Worm (Caenorhabditis elegans) whole organism, L1 larva: ENCODE data around the gene thn-5.

Source experiments
- C16A3.4 ChIP-seq: fragments of 150-350 bp; optimal IDR thresholded peaks from 2 replicates; lab custom pipeline; 2014; ENCODE audit warnings: missing biosample characterization, missing genetic modification characterization
- F16B12.6 ChIP-seq: fragments of 150-350 bp; optimal IDR thresholded peaks from 2 replicates; lab custom pipeline; 2014; ENCODE audit warnings: missing biosample characterization, missing genetic modification characterization
- Y116A8C.19 ChIP-seq: sonication (generic microtip); optimal IDR thresholded peaks from 2 replicates; lab custom pipeline; 2016; ENCODE audit warnings: missing compliant biosample characterization, missing genetic modification characterization, borderline replicate concordance
- aha-1 ChIP-seq: fragments of 150-350 bp; optimal IDR thresholded peaks from 2 replicates; lab custom pipeline; 2014; ENCODE audit warnings: missing biosample characterization, missing genetic modification characterization
- aly-2 ChIP-seq: fragments of 150-350 bp; optimal IDR thresholded peaks from 2 replicates; lab custom pipeline; 2014; ENCODE audit warnings: missing biosample characterization, missing genetic modification characterization
- ama-1 ChIP-seq: fragments of 150-350 bp; optimal IDR thresholded peaks from 2 replicates; lab custom pipeline; 2014
- ceh-63 ChIP-seq: fragments of 200-800 bp; sonication (Bioruptor generic); optimal IDR thresholded peaks from 2 replicates; lab custom pipeline; 2018; ENCODE audit warnings: mild to moderate bottlenecking, missing genetic modification characterization, missing compliant biosample characterization
- ceh-8 ChIP-seq: fragments of 200-800 bp; sonication (Bioruptor generic); optimal IDR thresholded peaks from 2 replicates; lab custom pipeline; 2018; ENCODE audit warnings: mild to moderate bottlenecking, missing genetic modification characterization, moderate library complexity, missing compliant biosample characterization
- ceh-88 ChIP-seq: fragments of 200-800 bp; sonication (Bioruptor generic); IDR thresholded peaks from 2 replicates; pipeline ENCODE4 v1.3.6; 2022; ENCODE audit warnings: missing genetic modification characterization, missing compliant biosample characterization
- ceh-90 ChIP-seq: sonication (generic microtip); optimal IDR thresholded peaks from 2 replicates; lab custom pipeline; 2016; ENCODE audit warnings: missing genetic modification characterization, missing compliant biosample characterization
- dpl-1 ChIP-seq, 3 experiments: fragments of 150-350 bp in 2 of 3; sonication (generic microtip) in 1 of 3; optimal IDR thresholded peaks; 2 replicates each; lab custom pipeline; 2014 to 2017; ENCODE audit warnings: missing biosample characterization in 3 of 3, missing genetic modification characterization in 3 of 3, missing genetic modification reagents in 3 of 3
- dsc-1 ChIP-seq: sonication (generic microtip); optimal IDR thresholded peaks from 2 replicates; lab custom pipeline; 2016; ENCODE audit warnings: mild to moderate bottlenecking, missing genetic modification characterization, missing compliant biosample characterization
- efl-1 ChIP-seq, 4 experiments: fragments of 150-350 bp; optimal IDR thresholded peaks in 3 of 4; peaks in 1 of 4; 1 replicate in 1 of 4; 2 replicates in 3 of 4; lab custom pipeline; 2014; ENCODE audit warnings: missing biosample characterization in 2 of 4, missing genetic modification characterization in 2 of 4, missing genetic modification reagents in 2 of 4
- efl-3 ChIP-seq: fragments of 200-800 bp; sonication (Bioruptor generic); optimal IDR thresholded peaks from 2 replicates; lab custom pipeline; 2018; ENCODE audit warnings: mild to moderate bottlenecking, missing genetic modification characterization, missing compliant biosample characterization
- egl-13 ChIP-seq: sonication (generic microtip); optimal IDR thresholded peaks from 2 replicates; lab custom pipeline; 2016; ENCODE audit warnings: missing genotype, missing genetic modification reagents, missing genetic modification characterization, missing compliant biosample characterization
- egl-27 ChIP-seq, 2 experiments: fragments of 150-350 bp in 1 of 2; sonication (generic microtip); optimal IDR thresholded peaks; 3 replicates each; lab custom pipeline; 2017 to 2018; ENCODE audit warnings: missing biosample characterization in 2 of 2, missing genetic modification characterization in 2 of 2, missing genetic modification reagents in 2 of 2
- fos-1 ChIP-seq: fragments of 150-350 bp; optimal IDR thresholded peaks from 2 replicates; lab custom pipeline; 2014; ENCODE audit warnings: missing biosample characterization, missing genetic modification characterization
- hlh-17 ChIP-seq: fragments of 200-800 bp; sonication (Bioruptor generic); optimal IDR thresholded peaks from 2 replicates; lab custom pipeline; 2018; ENCODE audit warnings: missing genetic modification characterization, mild to moderate bottlenecking, missing compliant biosample characterization, moderate library complexity, borderline replicate concordance
- hlh-4 ChIP-seq: sonication (generic microtip); optimal IDR thresholded peaks from 2 replicates; lab custom pipeline; 2016; ENCODE audit warnings: mild to moderate bottlenecking, missing genetic modification characterization, missing compliant biosample characterization
- hpl-2 ChIP-seq: fragments of 150-350 bp; optimal IDR thresholded peaks from 2 replicates; lab custom pipeline; 2014; ENCODE audit warnings: missing biosample characterization, missing genetic modification reagents, missing genetic modification characterization
- irx-1 ChIP-seq: sonication (generic microtip); optimal IDR thresholded peaks from 2 replicates; lab custom pipeline; 2016; ENCODE audit warnings: missing genetic modification characterization, missing compliant biosample characterization
- jun-1 ChIP-seq: fragments of 150-350 bp; optimal IDR thresholded peaks from 2 replicates; lab custom pipeline; 2014; ENCODE audit warnings: missing biosample characterization, missing genetic modification reagents, missing genetic modification characterization
- lin-15B ChIP-seq: fragments of 150-350 bp; sonication (generic microtip); optimal IDR thresholded peaks from 3 replicates; lab custom pipeline; 2014; ENCODE audit warnings: missing biosample characterization, missing genetic modification characterization
- lin-39 ChIP-seq: fragments of 150-350 bp; optimal IDR thresholded peaks from 2 replicates; lab custom pipeline; 2014; ENCODE audit warnings: missing biosample characterization, missing genetic modification reagents, missing genetic modification characterization
- lir-3 ChIP-seq: sonication (generic microtip); optimal IDR thresholded peaks from 2 replicates; lab custom pipeline; 2016; ENCODE audit warnings: mild to moderate bottlenecking, missing genetic modification characterization, moderate library complexity, missing compliant biosample characterization; ENCODE audit not compliant: poor library complexity
- lsy-2 ChIP-seq, 2 experiments: fragments of 150-350 bp; optimal IDR thresholded peaks; 2 replicates each; lab custom pipeline; 2014; ENCODE audit warnings: missing biosample characterization in 2 of 2, missing genetic modification characterization in 2 of 2
- mab-9 ChIP-seq: fragments of 200-800 bp; sonication (Bioruptor generic); IDR thresholded peaks from 2 replicates; pipeline ENCODE4 v1.3.6; 2022; ENCODE audit warnings: missing genetic modification reagents, missing genetic modification characterization, missing compliant biosample characterization
- nhr-11 ChIP-seq: fragments of 150-350 bp; optimal IDR thresholded peaks from 2 replicates; lab custom pipeline; 2014; ENCODE audit warnings: missing biosample characterization, missing genetic modification characterization
- nhr-12 ChIP-seq: sonication (generic microtip); optimal IDR thresholded peaks from 2 replicates; lab custom pipeline; 2017; ENCODE audit warnings: missing biosample characterization, missing genetic modification characterization
- nhr-20 ChIP-seq: sonication (generic microtip); optimal IDR thresholded peaks from 2 replicates; lab custom pipeline; 2016; ENCODE audit warnings: mild to moderate bottlenecking, missing genetic modification characterization, missing compliant biosample characterization
- nhr-237 ChIP-seq: fragments of 150-350 bp; optimal IDR thresholded peaks from 2 replicates; lab custom pipeline; 2014; ENCODE audit warnings: missing biosample characterization, missing genetic modification characterization
- nhr-47 ChIP-seq: sonication (generic microtip); optimal IDR thresholded peaks from 2 replicates; lab custom pipeline; 2016; ENCODE audit warnings: mild to moderate bottlenecking, missing genetic modification characterization, moderate library complexity, missing compliant biosample characterization
- nhr-71 ChIP-seq: sonication (generic microtip); optimal IDR thresholded peaks from 2 replicates; lab custom pipeline; 2016; ENCODE audit warnings: mild to moderate bottlenecking, missing genetic modification characterization, moderate library complexity, missing compliant biosample characterization
- nhr-76 ChIP-seq: sonication (generic microtip); optimal IDR thresholded peaks from 2 replicates; lab custom pipeline; 2017; ENCODE audit warnings: missing biosample characterization, missing genetic modification characterization
- nhr-77 ChIP-seq: fragments of 150-350 bp; optimal IDR thresholded peaks from 2 replicates; lab custom pipeline; 2014; ENCODE audit warnings: missing biosample characterization, missing genetic modification characterization
- nhr-84 ChIP-seq: sonication (generic microtip); optimal IDR thresholded peaks from 2 replicates; lab custom pipeline; 2017; ENCODE audit warnings: missing biosample characterization, missing genetic modification characterization
- nhr-85 ChIP-seq: sonication (generic microtip); peaks from one replicate; lab custom pipeline; 2016; ENCODE audit warnings: missing genetic modification characterization, inconsistent platforms, missing compliant biosample characterization
- nhr-90 ChIP-seq: sonication (generic microtip); optimal IDR thresholded peaks from 2 replicates; lab custom pipeline; 2016; ENCODE audit warnings: mild to moderate bottlenecking, missing genetic modification characterization, missing compliant biosample characterization; ENCODE audit not compliant: poor library complexity
- pax-3 ChIP-seq: fragments of 200-800 bp; sonication (Bioruptor generic); optimal IDR thresholded peaks from 2 replicates; lab custom pipeline; 2018; ENCODE audit warnings: mild to moderate bottlenecking, missing genetic modification characterization, moderate library complexity, missing compliant biosample characterization
- rnt-1 ChIP-seq: sonication (generic microtip); optimal IDR thresholded peaks from 2 replicates; lab custom pipeline; 2016; ENCODE audit warnings: mild to moderate bottlenecking, missing genetic modification characterization, moderate library complexity, missing compliant biosample characterization
- skn-1 ChIP-seq: fragments of 150-350 bp; optimal IDR thresholded peaks from 2 replicates; lab custom pipeline; 2014; ENCODE audit warnings: missing biosample characterization, missing genetic modification characterization
- sox-4 ChIP-seq: sonication (generic microtip); optimal IDR thresholded peaks from 2 replicates; lab custom pipeline; 2016; ENCODE audit warnings: missing genetic modification characterization, missing compliant biosample characterization
- sup-37 ChIP-seq: fragments of 200-800 bp; sonication (Bioruptor generic); optimal IDR thresholded peaks from 2 replicates; lab custom pipeline; 2018; ENCODE audit warnings: mild to moderate bottlenecking, missing genetic modification characterization, missing compliant biosample characterization
- swsn-7 ChIP-seq: sonication (generic microtip); optimal IDR thresholded peaks from 2 replicates; lab custom pipeline; 2016; ENCODE audit warnings: missing genetic modification characterization, missing compliant biosample characterization
- tbx-2 ChIP-seq: sonication (generic microtip); optimal IDR thresholded peaks from 2 replicates; lab custom pipeline; 2016; ENCODE audit warnings: missing genetic modification characterization, missing compliant biosample characterization
- unc-30 ChIP-seq: sonication (generic microtip); optimal IDR thresholded peaks from 2 replicates; lab custom pipeline; 2017; ENCODE audit warnings: missing biosample characterization, missing genetic modification characterization
- unc-62 ChIP-seq: fragments of 150-350 bp; optimal IDR thresholded peaks from 2 replicates; lab custom pipeline; 2014; ENCODE audit warnings: missing biosample characterization, missing genetic modification reagents, missing genetic modification characterization
- unc-86 ChIP-seq: sonication (generic microtip); optimal IDR thresholded peaks from 2 replicates; lab custom pipeline; 2016; ENCODE audit warnings: missing genetic modification characterization, missing compliant biosample characterization
- unc-98 ChIP-seq: fragments of 200-800 bp; sonication (Bioruptor generic); IDR thresholded peaks from 2 replicates; pipeline ENCODE4 v1.3.6; 2022; ENCODE audit warnings: missing genetic modification characterization, missing compliant biosample characterization
- vab-15 ChIP-seq: sonication (generic microtip); optimal IDR thresholded peaks from 2 replicates; lab custom pipeline; 2017; ENCODE audit warnings: missing genotype, mild to moderate bottlenecking, missing genetic modification characterization, missing compliant biosample characterization
- xbp-1 ChIP-seq: sonication (generic microtip); optimal IDR thresholded peaks from 2 replicates; lab custom pipeline; 2016; ENCODE audit warnings: missing genetic modification characterization, missing compliant biosample characterization
- zag-1 ChIP-seq: fragments of 150-350 bp; optimal IDR thresholded peaks from 2 replicates; lab custom pipeline; 2014; ENCODE audit warnings: missing biosample characterization, missing genetic modification characterization
- ztf-11 ChIP-seq, 2 experiments: sonication (generic microtip); optimal IDR thresholded peaks; 2 replicates each; lab custom pipeline; 2016 to 2017; ENCODE audit warnings: missing genetic modification characterization in 2 of 2, missing biosample characterization in 1 of 2, missing compliant biosample characterization in 1 of 2
- ztf-4 ChIP-seq: fragments of 150-350 bp; optimal IDR thresholded peaks from 2 replicates; lab custom pipeline; 2014; ENCODE audit warnings: missing biosample characterization, missing genetic modification characterization

thn-5 gene

ce11 chrIV:5209390-5209789 lies 21.2 kb upstream of the thn-5 start, which contains the start of the genes Y59E9AL.36 and nbet-1:
Y59E9AL.36 (minus strand) TSS chrIV:5209481.
nbet-1 (plus strand) TSS chrIV:5209501.
- TF ChIP-seq skn-1 (peak; percentile 70), hlh-17 (no peak), irx-1 (peak; percentile 61), nhr-90 (tag; lab: Kevin White, UChicago) (peak; percentile 65), lin-15B (peak; percentile 97), nhr-85 (peak; percentile 71), dsc-1 (peak; percentile 51), efl-3 (GFP tag; lab: Kevin White, UChicago) (no peak), C16A3.4 (tag; lab: Kevin White, UChicago) (peak; percentile 90), ama-1 (lab: Kevin White, UChicago) (no peak), lin-39 (tag; lab: Kevin White, UChicago) (peak; percentile 13), lsy-2 (tag; optimal IDR thresholded peaks at IDR 0.05; lab: Kevin White, UChicago) (peak; percentile 81 to 90), aly-2 (tag; lab: Kevin White, UChicago) (no peak), dpl-1 (GFP tag; optimal IDR thresholded peaks at IDR 0.05; lab: Kevin White, UChicago) (peak; percentile 84 to 90 (median 89)), jun-1 (tag; lab: Kevin White, UChicago) (peak; percentile 60), nhr-84 (tag; lab: Kevin White, UChicago) (no peak), nhr-76 (tag; lab: Kevin White, UChicago) (no peak), pax-3 (tag; lab: Kevin White, UChicago) (no peak), ztf-11 (tag; optimal IDR thresholded peaks at IDR 0.05; lab: Kevin White, UChicago) (no peak), sup-37 (GFP tag; lab: Kevin White, UChicago) (no peak), fos-1 (tag; lab: Kevin White, UChicago) (peak; percentile 57), egl-27 (tag; optimal IDR thresholded peaks at IDR 0.05; lab: Kevin White, UChicago) (no peak), nhr-77 (tag; lab: Kevin White, UChicago) (peak; percentile 64), sox-4 (tag; lab: Kevin White, UChicago) (no peak), unc-86 (tag; lab: Kevin White, UChicago) (peak; percentile 56), nhr-71 (tag; lab: Kevin White, UChicago) (peak; percentile 82), swsn-7 (tag; lab: Kevin White, UChicago) (peak; percentile 63), ztf-4 (tag; lab: Kevin White, UChicago) (no peak), hlh-4 (tag; lab: Kevin White, UChicago) (no peak), F16B12.6 (tag; lab: Kevin White, UChicago) (peak; percentile 97), unc-98 (GFP tag; lab: Robert Waterston, UW) (no peak), rnt-1 (tag; lab: Kevin White, UChicago) (peak; percentile 84), hpl-2 (GFP tag; lab: Kevin White, UChicago) (peak; percentile 15), nhr-237 (tag; lab: Kevin White, UChicago) (no peak), xbp-1 (tag; lab: Kevin White, UChicago) (peak; percentile 81), vab-15 (tag; lab: Kevin White, UChicago) (peak; percentile 56), aha-1 (tag; lab: Kevin White, UChicago) (no peak), efl-1 (optimal IDR thresholded peaks at IDR 0.05; lab: Kevin White, UChicago) (peak; percentile 89 to 91), efl-1 (GFP tag; optimal IDR thresholded peaks at IDR 0.05 in 1 of 2; lab: Kevin White, UChicago) (peak; percentile 89 to 99), tbx-2 (tag; lab: Kevin White, UChicago) (peak; percentile 70), unc-62 (no peak), zag-1 (tag; lab: Kevin White, UChicago) (no peak), ceh-90 (tag; lab: Kevin White, UChicago) (no peak), nhr-11 (peak; percentile 54), ceh-8 (GFP tag; lab: Kevin White, UChicago) (no peak), ceh-88 (GFP tag; lab: Robert Waterston, UW) (peak; percentile 35; the same call in 1 of the 2 replicates), egl-13 (tag; lab: Kevin White, UChicago) (no peak), ceh-63 (GFP tag; lab: Kevin White, UChicago) (no peak), Y116A8C.19 (tag; lab: Kevin White, UChicago) (no peak), mab-9 (GFP tag; lab: Robert Waterston, UW) (no peak), unc-30 (no peak), lir-3 (tag; lab: Kevin White, UChicago) (no peak), nhr-12 (no peak), nhr-20 (peak; percentile 72), nhr-47 (tag; lab: Kevin White, UChicago) (peak; percentile 85)
